Worm (Caenorhabditis elegans): ENCODE data around the gene srh-67.
"Not testable (repeated sequence)": the region's sequence is repeated elsewhere in the genome, so short reads cannot be mapped to it uniquely, and the experiment has no call there.

Gene srh-67

ce11 chrII:12535297-12535803 lies 26.6 kb downstream of the srh-67 start, which contains the start of gene nimk-1:
TSS of gene nimk-1 (plus strand) at chrII:12535753.
- TF ChIP-seq K09A11.1 (tag; optimal IDR thresholded peaks at IDR 0.05; ENCODE audit: insufficient read depth) (no peak), zip-5 (tag; optimal IDR thresholded peaks at IDR 0.05) (no peak), elt-4 (tag; optimal IDR thresholded peaks at IDR 0.05) (no peak), ceh-48 (tag; optimal IDR thresholded peaks at IDR 0.05) (no peak), gmeb-2 (tag; optimal IDR thresholded peaks at IDR 0.05) (no peak), Y22D7AL.16 (tag; optimal IDR thresholded peaks at IDR 0.05) (no peak), ztf-16 (tag; optimal IDR thresholded peaks at IDR 0.05) (no peak), fax-1 (tag; optimal IDR thresholded peaks at IDR 0.05) (no peak), che-1 (tag; optimal IDR thresholded peaks at IDR 0.05) (no peak)

- TF ChIP-seq ceh-2 (tag; optimal IDR thresholded peaks at IDR 0.05); ceh-48 (tag; optimal IDR thresholded peaks at IDR 0.05); hlh-30 (tag; optimal IDR thresholded peaks at IDR 0.05; ENCODE audit: insufficient read depth): not testable (repeated sequence)
Measured at ce11 chrII:12536203-12536602, 27.5 kb downstream of the srh-67 start, which contains the start of gene F49C5.3. TSS of gene F49C5.3 (plus strand) at chrII:12536503.

DNA sequence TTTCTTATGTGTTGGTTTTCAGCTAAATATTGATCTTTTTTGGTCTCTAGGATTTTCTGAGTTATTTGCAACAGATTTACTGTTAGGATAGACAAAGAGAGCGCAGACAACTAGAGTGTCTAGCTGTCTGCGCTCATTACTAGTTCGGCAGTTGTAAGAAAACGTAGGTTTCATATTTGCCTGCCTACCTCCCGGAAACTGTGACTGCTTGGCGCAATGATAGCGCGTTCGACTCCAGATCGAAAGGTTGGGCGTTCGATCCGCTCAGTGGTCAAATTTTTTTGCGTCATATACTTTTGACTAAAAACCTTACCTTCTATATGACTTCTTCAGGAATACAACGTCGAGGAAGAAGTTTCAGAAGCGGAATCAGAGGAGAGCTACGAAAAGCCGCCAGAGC lies 30.6 kb downstream of the srh-67 start:
- TF ChIP-seq pqm-1 (tag; optimal IDR thresholded peaks at IDR 0.05) (no peak), che-1 (tag; optimal IDR thresholded peaks at IDR 0.05) (no peak)

- peak; percentile 26 for TF ChIP-seq elt-2 (tag; optimal IDR thresholded peaks at IDR 0.05)
Measured at ce11 chrII:12541670-12542080, 32.9 kb downstream of the srh-67 start.

ce11 chrII:12542594-12542997 lies 33.8 kb downstream of the srh-67 start:
- TF ChIP-seq ttx-3 (tag; optimal IDR thresholded peaks at IDR 0.05) (no peak), elt-2 (tag; optimal IDR thresholded peaks at IDR 0.05) (peak; percentile 89)

DNA sequence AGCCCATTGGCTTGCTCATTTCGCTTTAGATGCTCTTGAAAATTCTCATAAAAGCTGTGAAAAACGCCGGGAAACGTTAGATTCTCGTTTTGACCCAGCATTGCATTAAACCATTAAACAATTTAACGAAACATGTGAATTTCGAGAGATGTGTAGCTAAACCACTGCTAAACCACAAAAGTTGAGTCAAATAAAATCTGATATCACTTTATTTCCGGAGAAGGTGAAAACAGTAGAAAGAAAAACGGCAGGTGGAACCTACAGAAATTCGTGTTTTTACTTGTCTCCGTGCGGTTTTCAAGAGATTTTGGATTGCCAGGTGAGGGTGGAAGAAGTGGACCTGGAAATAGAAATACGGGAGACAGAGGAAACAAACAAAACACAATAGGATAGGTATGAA lies 35.8 kb downstream of the srh-67 start, which contains the start of gene F49C5.9:
TSS of gene F49C5.9 (minus strand) at position 101 of the 400 bp plus-strand sequence.
- TF ChIP-seq ceh-2 (tag; optimal IDR thresholded peaks at IDR 0.05) (no peak), mec-3 (tag; optimal IDR thresholded peaks at IDR 0.05; ENCODE audit: borderline replicate concordance) (no peak), pros-1 (tag; optimal IDR thresholded peaks at IDR 0.05) (no peak), tbx-2 (tag; optimal IDR thresholded peaks at IDR 0.05) (no peak), fkh-10 (GFP tag; optimal IDR thresholded peaks at IDR 0.05) (no peak), npax-4 (tag; optimal IDR thresholded peaks at IDR 0.05) (no peak), fkh-6 (tag; optimal IDR thresholded peaks at IDR 0.05) (no peak), ceh-48 (tag; optimal IDR thresholded peaks at IDR 0.05) (no peak), F13H6.1 (tag; optimal IDR thresholded peaks at IDR 0.05) (no peak), fax-1 (tag; optimal IDR thresholded peaks at IDR 0.05) (no peak), ceh-9 (tag; optimal IDR thresholded peaks at IDR 0.05) (no peak), Y22D7AL.16 (tag; optimal IDR thresholded peaks at IDR 0.05) (no peak), sdc-2 (tag; optimal IDR thresholded peaks at IDR 0.05) (no peak), che-1 (tag; optimal IDR thresholded peaks at IDR 0.05) (no peak), hlh-15 (tag; optimal IDR thresholded peaks at IDR 0.05) (no peak)

DNA sequence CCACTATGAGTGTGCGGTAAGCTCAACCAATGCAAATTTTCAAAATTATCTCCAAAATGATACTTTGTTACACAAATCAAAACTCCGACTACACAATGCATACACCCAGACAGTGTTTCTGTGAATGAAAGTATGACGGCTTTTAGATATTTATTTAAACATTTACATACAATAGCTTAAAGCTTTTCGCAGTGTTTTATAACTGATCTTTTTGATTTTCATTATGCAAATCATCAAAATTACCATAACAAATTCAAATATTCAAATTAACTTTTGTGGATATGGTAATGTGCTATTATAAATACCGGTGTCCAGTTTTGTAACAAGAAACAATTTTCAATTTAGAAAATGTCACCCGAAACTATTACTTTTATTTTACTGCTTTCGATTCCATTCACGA lies 37.7 kb downstream of the srh-67 start, which contains the start of the genes F49C5.5 and F49C5.10:
TSS of gene F49C5.5 (minus strand) at position 101 of the 400 bp plus-strand sequence.
TSS of gene F49C5.10 (plus strand) at position 344 of the 400 bp plus-strand sequence.
- TF ChIP-seq Y22D7AL.16 (tag; optimal IDR thresholded peaks at IDR 0.05) (no peak), fkh-10 (GFP tag; optimal IDR thresholded peaks at IDR 0.05) (no peak), lim-6 (tag; optimal IDR thresholded peaks at IDR 0.05) (no peak), che-1 (tag; optimal IDR thresholded peaks at IDR 0.05) (no peak), gmeb-2 (tag; optimal IDR thresholded peaks at IDR 0.05) (no peak), eyg-1 (tag; optimal IDR thresholded peaks at IDR 0.05) (no peak)

DNA sequence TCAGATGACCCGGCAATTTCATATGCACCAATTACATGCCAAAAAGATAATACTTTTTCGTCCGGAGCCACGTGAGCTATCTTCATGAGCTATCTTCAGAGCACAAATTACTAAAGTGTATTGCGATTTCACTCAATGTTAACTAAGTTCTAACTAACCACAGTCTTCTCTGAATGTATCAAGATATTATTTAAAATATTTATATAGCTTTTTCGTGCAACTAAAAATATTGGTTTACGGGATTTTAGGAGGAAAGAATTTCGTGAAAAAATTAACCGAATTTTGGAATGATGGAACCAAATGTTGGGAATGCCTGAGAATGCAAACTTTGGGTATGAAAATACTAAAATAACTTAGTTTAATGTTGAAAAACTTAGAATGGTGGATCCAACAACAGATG lies 38.8 kb downstream of the srh-67 start, which contains the start of gene F49C5.16:
TSS of gene F49C5.16 (plus strand) at position 301 of the 400 bp plus-strand sequence.
- TF ChIP-seq lin-11 (tag; optimal IDR thresholded peaks at IDR 0.05) = no peak
- no peak for TF ChIP-seq hlh-13 (GFP tag; optimal IDR thresholded peaks at IDR 0.05)
- TF ChIP-seq lim-6 (tag; optimal IDR thresholded peaks at IDR 0.05) = no peak

All from whole organism, late embryonic.